Worm (Caenorhabditis elegans) whole organism, L1 larva: Measurements from ENCODE around the gene ZK1251.3.

Experiments
- ces-1 ChIP-seq: fragments of 150-350 bp; optimal IDR thresholded peaks from 2 replicates; lab custom pipeline; 2014; ENCODE audit warnings: missing biosample characterization, missing genetic modification reagents, missing genetic modification characterization
- egl-27 ChIP-seq, 2 experiments: fragments of 150-350 bp in 1 of 2; sonication (generic microtip); optimal IDR thresholded peaks; 3 replicates each; lab custom pipeline; 2017 to 2018; ENCODE audit warnings: missing biosample characterization in 2 of 2, missing genetic modification characterization in 2 of 2, missing genetic modification reagents in 2 of 2
- hlh-17 ChIP-seq: fragments of 200-800 bp; sonication (Bioruptor generic); optimal IDR thresholded peaks from 2 replicates; lab custom pipeline; 2018; ENCODE audit warnings: missing genetic modification characterization, mild to moderate bottlenecking, missing compliant biosample characterization, moderate library complexity, borderline replicate concordance
- lin-13 ChIP-seq: fragments of 150-350 bp; optimal IDR thresholded peaks from 2 replicates; lab custom pipeline; 2014; ENCODE audit warnings: missing biosample characterization, missing genetic modification reagents, missing genetic modification characterization
- lin-15B ChIP-seq: fragments of 150-350 bp; sonication (generic microtip); optimal IDR thresholded peaks from 3 replicates; lab custom pipeline; 2014; ENCODE audit warnings: missing biosample characterization, missing genetic modification characterization
- mep-1 ChIP-seq: fragments of 150-350 bp; optimal IDR thresholded peaks from 2 replicates; lab custom pipeline; 2014; ENCODE audit warnings: missing biosample characterization, missing genetic modification characterization
- nhr-237 ChIP-seq: fragments of 150-350 bp; optimal IDR thresholded peaks from 2 replicates; lab custom pipeline; 2014; ENCODE audit warnings: missing biosample characterization, missing genetic modification characterization
- nhr-90 ChIP-seq: sonication (generic microtip); optimal IDR thresholded peaks from 2 replicates; lab custom pipeline; 2016; ENCODE audit warnings: mild to moderate bottlenecking, missing genetic modification characterization, missing compliant biosample characterization; ENCODE audit not compliant: poor library complexity
- skn-1 ChIP-seq: fragments of 150-350 bp; optimal IDR thresholded peaks from 2 replicates; lab custom pipeline; 2014; ENCODE audit warnings: missing biosample characterization, missing genetic modification characterization
- unc-62 ChIP-seq: fragments of 150-350 bp; optimal IDR thresholded peaks from 2 replicates; lab custom pipeline; 2014; ENCODE audit warnings: missing biosample characterization, missing genetic modification reagents, missing genetic modification characterization
- ztf-4 ChIP-seq: fragments of 150-350 bp; optimal IDR thresholded peaks from 2 replicates; lab custom pipeline; 2014; ENCODE audit warnings: missing biosample characterization, missing genetic modification characterization

DNA sequence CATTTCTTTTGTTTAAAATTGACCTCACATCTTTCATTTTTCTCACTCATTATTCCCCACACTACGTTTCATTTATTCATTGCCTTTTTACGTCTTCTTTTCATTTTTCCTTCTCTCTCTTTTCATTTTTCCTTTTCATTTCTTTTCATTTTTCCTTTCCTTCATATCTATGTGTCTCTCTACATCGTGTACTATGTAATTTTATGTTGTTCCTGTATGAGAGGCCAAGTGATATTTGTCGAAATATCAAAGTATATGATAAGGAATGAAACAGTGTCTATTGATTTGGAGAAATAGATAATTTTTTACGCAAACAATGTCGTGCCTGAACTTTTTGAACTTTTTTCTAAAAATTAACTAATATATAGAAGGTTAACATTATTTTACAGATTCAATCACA is 33.0 kb downstream of the ZK1251.3 start:
- TF ChIP-seq skn-1 (tag; lab: Kevin White, UChicago) = no peak
- TF ChIP-seq ztf-4 (tag; lab: Kevin White, UChicago) = peak; percentile 5
- no peak for TF ChIP-seq ces-1
- TF ChIP-seq unc-62 (GFP tag; lab: Kevin White, UChicago) = no peak
- TF ChIP-seq lin-15B (tag; lab: Kevin White, UChicago) = no peak
- no peak for TF ChIP-seq egl-27 (tag; optimal IDR thresholded peaks at IDR 0.05; lab: Kevin White, UChicago)
- TF ChIP-seq lin-13 = no peak
- TF ChIP-seq mep-1 = peak; percentile 30
- TF ChIP-seq nhr-90 (tag; lab: Kevin White, UChicago) = no peak
- TF ChIP-seq hlh-17 (GFP tag; lab: Kevin White, UChicago) = no peak
- no peak for TF ChIP-seq nhr-237
